Fruit fly (Drosophila melanogaster): ENCODE measurements around the gene CG33298.

Gene CG33298

dm6 chr2L:9542578-9542977 lies 47.3 kb downstream of the CG33298 start, which contains the start of gene Cpr30B:
Cpr30B (plus strand) TSS chr2L:9542878.
- TF ChIP-seq CTCF (optimal IDR thresholded peaks at IDR 0.05) (no peak), CG8478 (optimal IDR thresholded peaks at IDR 0.05) (no peak)

DNA sequence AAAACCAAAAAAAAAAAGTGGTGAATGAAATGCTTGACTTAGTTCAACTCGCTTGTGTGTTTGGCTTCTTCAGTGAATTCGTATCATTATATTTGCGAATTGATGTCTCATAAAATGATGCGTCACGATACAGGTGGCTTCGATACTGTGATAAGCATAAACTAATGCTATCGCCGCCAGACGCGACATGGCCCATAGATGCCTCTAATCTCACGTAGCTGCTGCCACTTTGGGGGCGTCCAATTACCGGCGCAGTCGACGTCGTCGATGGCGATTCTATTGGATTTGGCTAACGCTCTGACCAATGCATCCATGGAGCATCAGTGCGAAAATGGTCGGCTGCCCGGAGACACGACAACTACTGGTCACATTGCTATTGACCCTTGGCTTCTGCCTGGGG lies 48.6 kb downstream of the CG33298 start, which contains the start of gene CG13113:
TSS of gene CG13113 (plus strand) at position 301 of the 400 bp plus-strand sequence.
- TF ChIP-seq CTCF (optimal IDR thresholded peaks at IDR 0.05) = no peak

DNA sequence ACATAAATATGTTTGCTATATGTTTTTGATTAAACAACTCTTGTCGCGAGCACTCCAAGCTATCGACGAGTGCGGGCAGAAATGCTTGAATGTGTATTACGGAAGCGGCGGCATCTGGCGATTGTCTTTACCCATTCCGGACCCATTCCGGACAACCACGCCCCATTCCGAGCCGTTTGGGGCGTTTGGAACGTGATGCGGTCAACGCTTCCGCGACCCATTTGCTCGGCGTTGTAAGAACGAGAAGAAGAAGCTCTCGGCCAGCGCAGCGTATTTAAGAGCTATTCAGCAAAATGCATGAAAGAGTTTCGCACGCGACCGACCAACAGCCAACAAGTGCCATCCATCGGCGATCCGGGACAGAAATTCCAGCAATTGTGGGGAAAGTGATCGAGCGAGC lies 50.2 kb downstream of the CG33298 start, which contains the start of gene CG13114:
TSS of gene CG13114 (plus strand) at position 301 of the 400 bp plus-strand sequence.
- TF ChIP-seq CTCF (optimal IDR thresholded peaks at IDR 0.05) (no peak), CG8478 (optimal IDR thresholded peaks at IDR 0.05) (no peak)

dm6 chr2L:9550880-9551279 lies 55.6 kb downstream of the CG33298 start:
- no peak for TF ChIP-seq CTCF (optimal IDR thresholded peaks at IDR 0.05)

DNA sequence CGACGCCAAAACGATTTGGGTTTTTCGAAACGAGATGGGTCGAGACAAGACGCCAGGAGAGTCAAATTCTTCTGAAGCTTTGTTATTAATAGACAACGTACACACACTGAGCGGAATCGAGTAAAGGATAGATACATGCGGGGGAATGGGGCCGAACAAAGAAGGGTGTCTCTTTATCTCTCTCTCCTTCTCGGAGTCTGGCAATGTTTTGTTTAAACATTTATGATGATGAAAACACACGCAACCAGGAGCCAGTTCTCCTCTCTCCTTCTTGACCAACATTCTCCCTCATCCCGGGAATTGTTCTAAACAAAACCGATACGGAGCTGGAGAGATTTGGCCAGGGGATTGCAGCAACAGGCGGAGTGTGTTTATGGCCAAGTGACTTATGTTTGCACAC lies 62.6 kb downstream of the CG33298 start:
- TF ChIP-seq CTCF (optimal IDR thresholded peaks at IDR 0.05) = no peak
- no peak for TF ChIP-seq CG8478 (optimal IDR thresholded peaks at IDR 0.05)

DNA sequence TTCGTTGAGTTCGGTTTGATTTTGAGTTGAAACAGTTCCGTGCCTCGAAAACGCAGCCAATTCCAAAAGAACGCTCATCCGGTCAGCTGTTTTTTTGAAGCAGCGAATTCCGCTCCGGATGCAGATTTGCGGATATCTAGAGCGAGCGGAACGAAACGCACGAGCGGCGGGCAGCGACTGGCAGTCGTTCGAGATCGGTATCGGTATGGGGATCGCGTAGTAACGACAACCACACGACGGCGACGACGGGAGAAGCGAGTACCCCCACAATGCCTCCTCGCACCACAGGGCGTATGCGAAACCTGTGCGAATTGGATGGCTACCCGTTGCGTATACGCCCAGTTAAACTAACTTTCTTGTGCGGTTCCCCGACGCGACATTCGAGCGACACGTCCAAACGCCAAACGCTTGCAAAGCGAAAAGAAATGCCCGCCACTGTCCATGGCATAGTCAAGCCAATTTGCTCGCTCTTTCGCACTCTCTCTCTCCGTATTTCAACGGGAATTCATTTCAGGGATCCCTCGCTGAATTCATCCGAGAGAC lies 64.8 kb downstream of the CG33298 start:
- TF ChIP-seq CG8478 (optimal IDR thresholded peaks at IDR 0.05) (no peak), CTCF (optimal IDR thresholded peaks at IDR 0.05) (no peak)

DNA sequence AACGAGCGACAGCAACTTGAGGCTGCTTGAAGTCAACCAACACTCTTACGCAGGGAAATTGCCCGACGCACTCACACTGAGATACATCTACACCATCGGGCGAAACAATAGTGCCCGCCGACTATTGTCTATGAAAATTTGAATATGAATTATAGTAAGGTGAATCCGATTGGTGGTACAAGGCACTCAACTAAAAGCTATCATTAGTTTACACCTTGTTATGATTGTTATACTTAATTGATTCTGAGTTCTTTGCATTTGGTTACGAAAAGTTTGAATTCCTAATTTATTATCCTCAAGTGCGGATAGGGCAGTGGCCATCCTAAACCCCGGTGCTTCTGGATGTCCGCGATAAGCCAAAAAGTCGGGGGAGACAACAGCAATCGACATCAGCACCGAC lies 67.4 kb downstream of the CG33298 start:
- no peak for TF ChIP-seq CTCF (optimal IDR thresholded peaks at IDR 0.05)
- TF ChIP-seq CG8478 (optimal IDR thresholded peaks at IDR 0.05) = no peak

DNA sequence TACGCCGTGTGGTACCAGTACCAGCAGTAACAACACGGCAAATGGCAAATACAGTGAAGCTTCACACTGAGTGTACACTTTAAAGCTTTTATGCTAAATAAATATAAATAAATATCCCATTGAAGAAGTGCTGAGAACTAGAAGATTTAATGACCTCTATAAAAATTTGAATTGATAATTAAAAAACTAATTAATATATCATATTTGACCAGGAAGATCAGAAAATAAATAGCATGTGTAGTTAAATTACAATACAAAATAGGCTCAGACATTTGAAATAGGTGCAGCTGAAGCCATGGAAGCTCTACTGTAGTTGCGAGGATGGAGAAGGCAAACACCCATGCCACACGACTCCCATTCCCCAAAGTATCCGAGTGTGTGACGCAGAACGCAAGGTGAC lies 69.3 kb downstream of the CG33298 start:
- TF ChIP-seq CTCF (optimal IDR thresholded peaks at IDR 0.05) (no peak), CG8478 (optimal IDR thresholded peaks at IDR 0.05) (no peak)

DNA sequence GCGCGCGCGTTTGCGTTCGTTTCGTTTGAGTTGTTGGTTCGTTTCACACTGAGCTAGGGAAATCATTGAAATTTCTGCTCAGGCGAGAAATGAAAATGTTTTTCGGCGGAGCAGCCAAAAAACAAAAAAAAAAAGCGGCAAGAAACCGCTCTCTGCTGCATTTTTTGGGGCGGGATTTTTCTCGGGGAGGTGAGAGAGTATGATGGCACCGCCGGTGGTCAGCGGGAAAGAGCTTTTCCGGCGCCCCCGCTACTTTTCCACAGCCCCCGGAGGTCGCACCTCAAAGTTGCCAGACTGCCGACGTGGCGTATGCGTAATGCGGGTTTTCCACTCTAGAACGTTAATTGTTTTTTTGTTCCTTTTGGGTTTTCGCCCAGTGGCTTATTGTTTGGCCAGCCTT lies 70.1 kb downstream of the CG33298 start, which contains the start of gene CG46468:
TSS of gene CG46468 (minus strand) at position 52 of the 400 bp plus-strand sequence.
- TF ChIP-seq CTCF (optimal IDR thresholded peaks at IDR 0.05) = no peak
- TF ChIP-seq CG8478 (optimal IDR thresholded peaks at IDR 0.05) = no peak

dm6 chr2L:9566656-9567055 lies 71.4 kb downstream of the CG33298 start, which contains the start of gene jp:
jp (minus strand) TSS chr2L:9566750.
- TF ChIP-seq CG8478 (optimal IDR thresholded peaks at IDR 0.05) (no peak), CTCF (optimal IDR thresholded peaks at IDR 0.05) (no peak)

DNA sequence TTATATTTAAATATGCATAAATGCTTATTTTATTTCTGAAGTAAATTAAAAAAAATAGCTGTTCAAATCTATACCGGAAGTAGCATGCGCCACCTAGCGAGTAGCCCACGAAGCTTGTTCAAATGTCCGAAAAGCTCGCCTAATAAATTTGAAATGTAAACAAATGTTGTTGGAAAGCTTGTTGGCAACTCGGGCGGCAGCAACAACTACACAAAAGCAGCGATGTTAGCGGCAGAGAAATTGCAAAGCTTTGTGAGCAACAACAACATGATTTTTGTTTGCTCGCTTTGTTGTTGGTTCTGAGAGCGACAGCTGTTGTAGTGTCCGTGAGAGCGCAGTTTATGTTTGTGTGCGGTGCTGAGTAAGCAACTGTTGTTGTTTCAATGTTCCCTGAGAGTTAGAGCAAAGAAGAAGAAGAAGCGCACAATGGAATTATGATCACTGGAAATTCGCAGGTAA lies 72.2 kb downstream of the CG33298 start:
- peak; percentile 63 to 65 for TF ChIP-seq CTCF (optimal IDR thresholded peaks at IDR 0.05)
- no peak for TF ChIP-seq CG8478 (optimal IDR thresholded peaks at IDR 0.05)

dm6 chr2L:9568360-9569088 lies 73.2 kb downstream of the CG33298 start, which contains the start of gene brwl:
brwl (plus strand) TSS chr2L:9568890.
- TF ChIP-seq CG8478 (optimal IDR thresholded peaks at IDR 0.05) (no peak), CTCF (optimal IDR thresholded peaks at IDR 0.05) (no peak)

DNA sequence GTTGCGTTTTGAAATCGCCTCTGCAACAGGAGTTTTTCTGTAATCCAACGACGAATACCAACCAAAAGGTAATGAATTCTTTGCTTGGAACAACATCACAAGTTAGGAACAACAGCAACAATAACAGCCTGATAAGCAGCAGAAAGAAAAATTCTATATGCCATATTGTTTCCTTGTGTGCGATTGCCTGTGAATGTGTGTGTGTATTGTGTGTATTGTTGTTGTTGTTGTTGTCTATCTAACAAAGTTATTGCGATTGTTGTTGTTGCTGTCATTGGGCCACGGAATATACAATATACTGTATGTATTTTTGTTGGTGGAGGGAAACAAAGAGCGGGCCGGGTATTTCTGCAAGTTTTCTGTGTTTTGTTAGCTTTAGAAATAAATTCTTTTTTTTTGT lies 73.9 kb downstream of the CG33298 start:
- TF ChIP-seq CTCF (optimal IDR thresholded peaks at IDR 0.05) (no peak), CG8478 (optimal IDR thresholded peaks at IDR 0.05) (no peak)

DNA sequence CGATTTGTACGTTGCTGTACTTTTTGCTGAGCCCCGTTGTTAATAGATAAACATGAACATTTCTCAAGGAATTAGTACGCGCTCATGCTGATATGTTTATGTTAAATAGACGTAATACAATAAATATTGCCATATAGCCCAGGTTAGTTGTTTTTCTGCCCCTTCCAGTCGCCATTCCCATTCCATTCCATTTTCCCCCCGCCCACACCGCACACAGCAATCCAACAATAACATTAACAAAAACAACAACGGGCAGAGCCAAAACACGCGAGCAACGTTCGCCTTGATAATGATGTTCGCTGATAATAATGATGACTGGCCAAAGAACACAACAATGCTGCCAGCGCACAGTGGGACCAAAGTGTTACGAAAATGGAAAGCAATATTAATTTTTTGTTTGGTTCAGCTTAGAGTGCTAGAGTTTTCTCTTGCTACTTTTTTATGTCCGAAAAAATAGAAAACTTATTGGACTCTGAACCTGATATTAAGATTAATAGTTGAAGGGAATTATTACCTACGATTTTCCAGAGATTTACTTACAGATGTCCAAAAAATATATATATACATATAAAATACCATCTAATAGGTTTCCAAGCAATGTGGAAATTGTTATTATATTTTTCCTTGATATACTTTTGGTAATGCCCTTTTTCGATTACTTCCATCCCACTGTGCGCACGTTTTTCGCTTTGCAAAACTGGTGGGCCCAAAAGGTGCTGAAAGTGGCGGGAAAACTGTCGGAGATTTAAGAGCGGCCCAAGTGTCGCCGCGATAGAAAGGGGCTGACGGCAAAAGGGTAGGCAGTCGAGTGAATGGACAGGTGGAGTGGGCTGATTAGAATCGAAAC lies 74.5 kb downstream of the CG33298 start:
- no peak for TF ChIP-seq CTCF (optimal IDR thresholded peaks at IDR 0.05)
- no peak for TF ChIP-seq CG8478 (optimal IDR thresholded peaks at IDR 0.05)
